Worm (Caenorhabditis elegans): ENCODE data around the gene Y62E10A.20.

- no peak for TF ChIP-seq ztf-11 (tag; optimal IDR thresholded peaks at IDR 0.05)
- no peak for TF ChIP-seq elt-3 (tag; optimal IDR thresholded peaks at IDR 0.05)
- peak; percentile 35 for TF ChIP-seq lin-39 (tag; optimal IDR thresholded peaks at IDR 0.05)
- no peak for TF ChIP-seq sea-2 (GFP tag; optimal IDR thresholded peaks at IDR 0.05)
- no peak for TF ChIP-seq fkh-10 (GFP tag; optimal IDR thresholded peaks at IDR 0.05)
Observed at ce11 chrIV:13383763-13384436, 2.0 kb downstream of the Y62E10A.20 start, which contains the start of gene rab-19.
